Worm (Caenorhabditis elegans) whole organism, midembryonic: ENCODE results near the gene glb-6.

ENCODE experiments used
- T22C8.4 ChIP-seq: fragments of 200-800 bp; sonication (Bioruptor generic); IDR thresholded peaks from 2 replicates; pipeline ENCODE4 v1.3.6; 2022; ENCODE audit warnings: missing genetic modification characterization, missing compliant biosample characterization
- cog-1 ChIP-seq: sonication (generic microtip); optimal IDR thresholded peaks from 2 replicates; lab custom pipeline; 2016; ENCODE audit warnings: missing genetic modification characterization, missing compliant biosample characterization
- flt-1 ChIP-seq: fragments of 200-800 bp; sonication (Bioruptor generic); IDR thresholded peaks from 2 replicates; pipeline ENCODE4 v1.3.6; 2022; ENCODE audit warnings: missing genetic modification characterization, missing compliant biosample characterization
- klf-2 ChIP-seq: fragments of 200-800 bp; sonication (Bioruptor generic); conservative IDR thresholded peaks from 2 replicates; pipeline ENCODE4 v1.3.6; 2022; ENCODE audit warnings: missing genetic modification reagents, missing genetic modification characterization, missing compliant biosample characterization
- med-1 ChIP-seq: sonication (generic microtip); optimal IDR thresholded peaks from 2 replicates; lab custom pipeline; 2017; ENCODE audit warnings: missing genetic modification characterization, mild to moderate bottlenecking, missing compliant biosample characterization, antibody characterized with exemption, missing genetic modification reagents; ENCODE audit not compliant: insufficient read depth
- ref-1 ChIP-seq: fragments of 200-800 bp; sonication (Bioruptor generic); conservative IDR thresholded peaks from 2 replicates; pipeline ENCODE4 v1.3.6; 2022; ENCODE audit warnings: missing genetic modification reagents, missing genetic modification characterization, missing compliant biosample characterization
- tab-1 ChIP-seq: fragments of 200-800 bp; sonication (Bioruptor generic); IDR thresholded peaks from 2 replicates; pipeline ENCODE4 v1.3.6; 2022; ENCODE audit warnings: missing genetic modification characterization, missing compliant biosample characterization
- ztf-23 ChIP-seq: fragments of 200-800 bp; sonication (Bioruptor generic); IDR thresholded peaks from 2 replicates; pipeline ENCODE4 v1.3.6; 2022; ENCODE audit warnings: missing genetic modification reagents, missing genetic modification characterization, missing compliant biosample characterization
- ztf-29 ChIP-seq: fragments of 200-800 bp; sonication (Bioruptor generic); IDR thresholded peaks from 2 replicates; pipeline ENCODE4 v1.3.6; 2022; ENCODE audit warnings: missing genetic modification reagents, missing genetic modification characterization, missing compliant biosample characterization

The glb-6 gene

ce11 chrV:5596391-5597030 is 26.2 kb upstream of the glb-6 start, which contains the start of gene zhit-1:
TSS of gene zhit-1 (minus strand) at chrV:5596551.
- TF ChIP-seq tab-1 (GFP tag; lab: Robert Waterston, UW): no peak
- TF ChIP-seq cog-1 (tag; lab: Kevin White, UChicago): no peak
- TF ChIP-seq flt-1 (GFP tag; lab: Robert Waterston, UW): no peak
- no peak for TF ChIP-seq klf-2 (GFP tag; lab: Robert Waterston, UW)
- no peak for TF ChIP-seq ztf-23 (GFP tag; lab: Robert Waterston, UW)

DNA sequence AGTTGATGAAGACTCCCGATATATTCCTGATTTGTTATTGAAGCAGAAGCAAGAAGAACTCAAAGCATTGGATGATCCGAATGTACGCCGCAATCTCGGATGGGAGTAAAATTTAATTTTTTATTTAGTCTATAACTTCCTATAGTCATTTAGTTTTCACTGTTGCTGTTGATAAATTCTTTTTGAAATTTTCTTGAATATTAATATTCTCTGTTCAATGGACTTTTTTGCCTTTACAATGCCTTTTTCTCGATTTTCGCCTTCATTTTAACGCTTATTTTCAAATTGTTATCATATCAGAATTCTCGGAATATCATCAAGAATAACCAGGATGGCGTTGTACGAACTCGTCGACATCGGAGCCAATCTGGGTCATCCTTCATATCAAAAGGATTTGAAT is 24.0 kb upstream of the glb-6 start, which contains the start of gene crn-2:
crn-2 (plus strand) TSS at position 301 of the 400 bp plus-strand sequence.
- no peak for TF ChIP-seq T22C8.4
- no peak for TF ChIP-seq ztf-23 (GFP tag; lab: Robert Waterston, UW)
- TF ChIP-seq cog-1 (tag; lab: Kevin White, UChicago): no peak
- TF ChIP-seq ref-1 (GFP tag; lab: Robert Waterston, UW): no peak
- no peak for TF ChIP-seq flt-1 (GFP tag; lab: Robert Waterston, UW)
- TF ChIP-seq ztf-29 (GFP tag; lab: Robert Waterston, UW): no peak
- TF ChIP-seq klf-2 (GFP tag; lab: Robert Waterston, UW): no peak
- TF ChIP-seq med-1 (GFP tag; lab: Kevin White, UChicago): no peak
- TF ChIP-seq tab-1 (GFP tag; lab: Robert Waterston, UW): no peak

DNA sequence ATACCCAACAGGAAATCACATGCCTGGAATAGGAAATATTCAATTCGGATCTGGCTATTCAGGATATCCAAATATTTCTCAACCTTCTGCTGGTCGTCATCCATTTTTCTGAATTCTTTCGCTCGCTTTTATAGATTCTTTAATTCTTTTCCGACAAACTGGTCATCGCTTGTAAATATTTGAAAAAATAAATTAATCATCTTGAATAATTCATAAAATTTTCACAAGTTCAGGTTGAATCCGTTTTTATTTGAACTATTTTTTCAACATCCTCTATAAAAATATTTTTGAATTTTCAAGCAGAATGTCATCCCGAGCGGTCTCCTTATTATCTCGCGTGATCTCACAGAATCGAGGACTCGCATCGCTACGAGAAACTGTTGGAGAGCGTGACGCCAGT is 23.1 kb upstream of the glb-6 start, which contains the start of gene mrpl-48:
mrpl-48 (plus strand) TSS at position 301 of the 400 bp plus-strand sequence.
- no peak for TF ChIP-seq T22C8.4

DNA sequence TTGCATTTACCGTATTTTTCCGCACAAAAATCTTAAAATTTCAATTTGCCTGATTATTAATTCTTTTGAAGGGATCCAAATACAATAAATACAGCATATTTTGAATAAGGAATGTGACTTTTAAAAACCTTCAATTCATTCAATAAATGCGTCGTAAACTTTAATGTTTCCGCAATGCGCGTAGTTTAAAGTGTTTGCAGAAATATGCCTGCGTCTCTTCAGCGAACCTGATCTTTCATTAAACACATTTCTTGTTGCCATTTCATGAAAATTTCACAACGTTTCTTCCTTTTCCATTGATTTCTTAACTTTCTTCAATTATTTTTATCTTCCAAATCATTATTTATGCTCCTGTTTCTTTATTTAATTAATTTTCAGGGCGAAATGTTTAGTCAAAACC is 22.0 kb upstream of the glb-6 start, which contains the start of gene vps-37:
vps-37 (plus strand) TSS at position 378 of the 400 bp plus-strand sequence.
- TF ChIP-seq ztf-29 (GFP tag; lab: Robert Waterston, UW) (no peak), tab-1 (GFP tag; lab: Robert Waterston, UW) (peak; percentile 12; the same call in 1 of the 2 replicates), med-1 (GFP tag; lab: Kevin White, UChicago) (no peak), cog-1 (tag; lab: Kevin White, UChicago) (peak; percentile 45), ref-1 (GFP tag; lab: Robert Waterston, UW) (no peak), T22C8.4 (no peak), flt-1 (GFP tag; lab: Robert Waterston, UW) (0 out of 2 replicates have a peak, but pooled peaks have one; percentile 59), klf-2 (GFP tag; lab: Robert Waterston, UW) (no peak), ztf-23 (GFP tag; lab: Robert Waterston, UW) (peak; percentile 41; the same call in 1 of the 2 replicates)

- TF ChIP-seq flt-1 (GFP tag; lab: Robert Waterston, UW) (no peak), ztf-23 (GFP tag; lab: Robert Waterston, UW) (no peak), tab-1 (GFP tag; lab: Robert Waterston, UW) (no peak), med-1 (GFP tag; lab: Kevin White, UChicago) (no peak), ref-1 (GFP tag; lab: Robert Waterston, UW) (no peak), T22C8.4 (no peak), klf-2 (GFP tag; lab: Robert Waterston, UW) (no peak), cog-1 (tag; lab: Kevin White, UChicago) (no peak)
Observed at ce11 chrV:5591887-5592286, 21.6 kb upstream of the glb-6 start.

- TF ChIP-seq T22C8.4 (no peak), ztf-29 (GFP tag; lab: Robert Waterston, UW) (no peak), klf-2 (GFP tag; lab: Robert Waterston, UW) (no peak), ztf-23 (GFP tag; lab: Robert Waterston, UW) (no peak), med-1 (GFP tag; lab: Kevin White, UChicago) (no peak), flt-1 (GFP tag; lab: Robert Waterston, UW) (no peak), tab-1 (GFP tag; lab: Robert Waterston, UW) (no peak), cog-1 (tag; lab: Kevin White, UChicago) (no peak), ref-1 (GFP tag; lab: Robert Waterston, UW) (no peak)
Observed at ce11 chrV:5587955-5588354, 17.6 kb upstream of the glb-6 start.

- TF ChIP-seq T22C8.4 (no peak), tab-1 (GFP tag; lab: Robert Waterston, UW) (no peak), cog-1 (tag; lab: Kevin White, UChicago) (no peak), ztf-29 (GFP tag; lab: Robert Waterston, UW) (no peak), klf-2 (GFP tag; lab: Robert Waterston, UW) (no peak), ztf-23 (GFP tag; lab: Robert Waterston, UW) (no peak), med-1 (GFP tag; lab: Kevin White, UChicago) (no peak), flt-1 (GFP tag; lab: Robert Waterston, UW) (no peak), ref-1 (GFP tag; lab: Robert Waterston, UW) (no peak)
Observed at ce11 chrV:5587042-5587441, 16.7 kb upstream of the glb-6 start.

DNA sequence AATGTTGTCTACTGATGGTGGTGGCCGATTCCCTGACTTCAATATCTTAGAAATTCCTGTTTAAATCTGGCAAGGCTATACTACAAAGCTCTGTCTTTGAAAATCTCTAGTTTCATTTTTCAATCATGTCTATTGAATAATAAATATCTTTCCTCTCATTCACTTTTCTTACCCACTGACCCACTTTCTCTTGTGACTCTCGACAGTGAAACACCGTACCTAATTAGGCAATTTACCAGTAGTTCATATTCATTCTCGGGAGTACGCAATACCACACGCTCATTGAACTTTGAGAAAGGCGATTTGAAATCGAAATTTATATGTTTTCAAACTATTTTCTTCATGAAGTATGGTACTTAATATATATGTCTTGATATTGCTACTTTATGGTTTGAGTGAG is 14.5 kb upstream of the glb-6 start, which contains the start of gene CD4.11:
CD4.11 (plus strand) TSS at position 301 of the 400 bp plus-strand sequence.
- TF ChIP-seq med-1 (GFP tag; lab: Kevin White, UChicago): no peak

ce11 chrV:5584293-5584776 is 14.0 kb upstream of the glb-6 start, which contains the start of gene pas-6:
TSS of gene pas-6 (minus strand) at chrV:5584343.
- no peak for TF ChIP-seq klf-2 (GFP tag; lab: Robert Waterston, UW)
- TF ChIP-seq flt-1 (GFP tag; lab: Robert Waterston, UW): no peak
- TF ChIP-seq ref-1 (GFP tag; lab: Robert Waterston, UW): no peak
- TF ChIP-seq T22C8.4: no peak
- TF ChIP-seq tab-1 (GFP tag; lab: Robert Waterston, UW): no peak
- no peak for TF ChIP-seq ztf-29 (GFP tag; lab: Robert Waterston, UW)
- no peak for TF ChIP-seq ztf-23 (GFP tag; lab: Robert Waterston, UW)
- TF ChIP-seq cog-1 (tag; lab: Kevin White, UChicago): no peak
- no peak for TF ChIP-seq med-1 (GFP tag; lab: Kevin White, UChicago)
